Fruit fly (Drosophila melanogaster) whole organism, embryonic: ENCODE data around the gene Muc4B.

ENCODE experiments used
- ATbp ChIP-seq: fragments of 200-800 bp; sonication (Bioruptor generic); optimal IDR thresholded peaks from 2 replicates; lab custom pipeline; 2017; ENCODE audit warnings: missing biosample characterization, mild to moderate bottlenecking, missing genetic modification characterization, missing genetic modification reagents
- CG12659 ChIP-seq: fragments of 200-800 bp; sonication (Bioruptor generic); optimal IDR thresholded peaks from 3 replicates; lab custom pipeline; 2017; ENCODE audit warnings: mild to moderate bottlenecking, missing biosample characterization, missing genetic modification reagents, missing genetic modification characterization
- CG14441 ChIP-seq: fragments of 200-800 bp; sonication (Bioruptor generic); IDR thresholded peaks from 2 replicates; pipeline ENCODE4 v1.3.6; 2022; ENCODE audit warnings: missing biosample characterization, missing genetic modification characterization
- CG17359 ChIP-seq: fragments of 200-800 bp; sonication (Bioruptor generic); optimal IDR thresholded peaks from 3 replicates; lab custom pipeline; 2018; ENCODE audit warnings: missing biosample characterization, mild to moderate bottlenecking, missing genetic modification characterization, moderate library complexity
- CG17385 ChIP-seq: fragments of 200-800 bp; sonication (Bioruptor generic); optimal IDR thresholded peaks from 3 replicates; lab custom pipeline; 2018; ENCODE audit warnings: missing biosample characterization, mild to moderate bottlenecking, missing genetic modification characterization
- CG1832 ChIP-seq: fragments of 200-800 bp; sonication (Bioruptor generic); optimal IDR thresholded peaks from 2 replicates; lab custom pipeline; 2017; ENCODE audit warnings: missing biosample characterization, mild to moderate bottlenecking, missing genetic modification characterization, inconsistent platforms
- CG34422 ChIP-seq: fragments of 200-800 bp; sonication (Bioruptor generic); IDR thresholded peaks from 3 replicates; pipeline ENCODE4 v1.3.6; 2022; ENCODE audit warnings: missing biosample characterization, missing genetic modification characterization
- CG3847 ChIP-seq: fragments of 200-800 bp; sonication (Bioruptor generic); IDR thresholded peaks from 2 replicates; pipeline ENCODE4 v1.3.6; 2022; ENCODE audit warnings: missing biosample characterization, missing genetic modification characterization
- CG42726 ChIP-seq: fragments of 200-800 bp; sonication (Bioruptor generic); IDR thresholded peaks from 2 replicates; pipeline ENCODE4 v1.3.6; 2022; ENCODE audit warnings: missing biosample characterization, missing genetic modification characterization; ENCODE audit not compliant: partially characterized antibody
- CG4617 ChIP-seq: fragments of 200-800 bp; sonication (Bioruptor generic); optimal IDR thresholded peaks from 3 replicates; lab custom pipeline; 2016; ENCODE audit warnings: missing biosample characterization, missing genetic modification characterization, borderline replicate concordance
- CG6254 ChIP-seq: fragments of 200-800 bp; sonication (Bioruptor generic); optimal IDR thresholded peaks from 3 replicates; lab custom pipeline; 2017; ENCODE audit warnings: mild to moderate bottlenecking, missing biosample characterization, missing genetic modification reagents, missing genetic modification characterization
- CG6272 ChIP-seq: fragments of 200-800 bp; sonication (Bioruptor generic); IDR thresholded peaks from 2 replicates; pipeline ENCODE4 v1.3.6; 2022; ENCODE audit warnings: missing biosample characterization, missing genetic modification characterization
- CG7357 ChIP-seq: fragments of 200-800 bp; sonication (Bioruptor generic); IDR thresholded peaks from 3 replicates; pipeline ENCODE4 v1.3.6; 2022; ENCODE audit warnings: missing biosample characterization, missing genetic modification characterization
- CG7963 ChIP-seq: fragments of 200-800 bp; sonication (Bioruptor generic); IDR thresholded peaks from 3 replicates; pipeline ENCODE4 v1.3.6; 2022; ENCODE audit warnings: missing biosample characterization, missing genetic modification characterization; ENCODE audit not compliant: partially characterized antibody
- CG8290 ChIP-seq, 3 experiments: fragments of 200-800 bp; sonication (Bioruptor generic); optimal IDR thresholded peaks; 2 replicates each; lab custom pipeline; 2016 to 2019; ENCODE audit warnings: missing biosample characterization in 3 of 3, missing genetic modification characterization in 3 of 3, mild to moderate bottlenecking in 2 of 3, moderate library complexity in 1 of 3
- CHES-1-like ChIP-seq: fragments of 200-800 bp; sonication (Bioruptor generic); optimal IDR thresholded peaks from 2 replicates; lab custom pipeline; 2016; ENCODE audit warnings: missing biosample characterization, missing genetic modification characterization
- CTCF ChIP-seq: fragments of 200-800 bp; sonication (Bioruptor generic); optimal IDR thresholded peaks from 2 replicates; lab custom pipeline; 2017; ENCODE audit warnings: missing biosample characterization, mild to moderate bottlenecking, missing genetic modification characterization, moderate library complexity
- CrebB ChIP-seq: fragments of 200-800 bp; sonication (Bioruptor generic); optimal IDR thresholded peaks from 3 replicates; lab custom pipeline; 2018; ENCODE audit warnings: missing biosample characterization, mild to moderate bottlenecking, missing genetic modification characterization
- Dbx ChIP-seq: fragments of 200-800 bp; sonication (Bioruptor generic); IDR thresholded peaks from 3 replicates; pipeline ENCODE4 v1.3.6; 2022; ENCODE audit warnings: missing biosample characterization, missing genetic modification characterization
- Deaf1 ChIP-seq: fragments of 200-800 bp; optimal IDR thresholded peaks from 3 replicates; lab custom pipeline; 2019; ENCODE audit warnings: missing biosample characterization, mild to moderate bottlenecking, missing genetic modification characterization, moderate library complexity
- Ets65A ChIP-seq: fragments of 200-800 bp; sonication (Bioruptor generic); peaks from one replicate; lab custom pipeline; 2016; ENCODE audit warnings: missing biosample characterization, missing genetic modification characterization
- HLHmδ ChIP-seq: fragments of 200-800 bp; sonication (Bioruptor generic); optimal IDR thresholded peaks from 2 replicates; lab custom pipeline; 2018; ENCODE audit warnings: missing biosample characterization, mild to moderate bottlenecking, missing genetic modification characterization, moderate library complexity
- Hr78 ChIP-seq, 2 experiments: fragments of 200-800 bp in 1 of 2; fragments of >200 bp in 1 of 2; sonication (Bioruptor generic) in 1 of 2; optimal IDR thresholded peaks; 2 replicates each; lab custom pipeline; 2017 to 2019; ENCODE audit warnings: missing biosample characterization in 2 of 2, missing genetic modification characterization in 2 of 2, mild to moderate bottlenecking in 1 of 2, moderate library complexity in 1 of 2
- Kr ChIP-seq: fragments of 200-800 bp; sonication (Bioruptor generic); optimal IDR thresholded peaks from 2 replicates; lab custom pipeline; 2017; ENCODE audit warnings: missing biosample characterization, mild to moderate bottlenecking, missing genetic modification characterization
- MESR4 ChIP-seq: fragments of 200-800 bp; sonication (Bioruptor generic); optimal IDR thresholded peaks from 2 replicates; lab custom pipeline; 2018; ENCODE audit warnings: missing biosample characterization, mild to moderate bottlenecking, missing genetic modification characterization, moderate library complexity
- Med ChIP-seq: fragments of 200-800 bp; sonication (Bioruptor generic); peaks from one replicate; lab custom pipeline; 2016; ENCODE audit warnings: missing biosample characterization, missing genetic modification characterization, mild to moderate bottlenecking, inconsistent platforms, moderate library complexity
- Mes4 ChIP-seq: fragments of 200-800 bp; sonication (Bioruptor generic); optimal IDR thresholded peaks from 2 replicates; lab custom pipeline; 2016; ENCODE audit warnings: missing biosample characterization, missing genetic modification characterization
- Nf-YA ChIP-seq: fragments of 200-800 bp; sonication (Bioruptor generic); IDR thresholded peaks from 2 replicates; pipeline ENCODE4 v1.3.6; 2022; ENCODE audit warnings: missing biosample characterization, missing genetic modification characterization
- Sox100B ChIP-seq: fragments of 200-800 bp; sonication (Bioruptor generic); optimal IDR thresholded peaks from 3 replicates; lab custom pipeline; 2018; ENCODE audit warnings: missing biosample characterization, mild to moderate bottlenecking, missing genetic modification characterization
- Stat92E ChIP-seq, 3 experiments: fragments of >200 bp in 2 of 3; fragments of 200-800 bp in 1 of 3; sonication (Bioruptor generic) in 1 of 3; optimal IDR thresholded peaks; 2 replicates each; lab custom pipeline; 2017 to 2019; ENCODE audit warnings: missing biosample characterization in 3 of 3, missing genetic modification characterization in 3 of 3, mild to moderate bottlenecking in 1 of 3, moderate library complexity in 1 of 3
- Usf ChIP-seq: fragments of 200-800 bp; sonication (Bioruptor generic); optimal IDR thresholded peaks from 2 replicates; lab custom pipeline; 2017; ENCODE audit warnings: missing genotype, missing biosample characterization, missing genetic modification characterization
- chn ChIP-seq: fragments of 200-800 bp; sonication (Bioruptor generic); optimal IDR thresholded peaks from 2 replicates; lab custom pipeline; 2016; ENCODE audit warnings: missing biosample characterization, missing genetic modification characterization
- crol ChIP-seq: fragments of 200-800 bp; sonication (Bioruptor generic); IDR thresholded peaks from 2 replicates; pipeline ENCODE4 v1.3.6; 2022; ENCODE audit warnings: missing biosample characterization, missing genetic modification characterization
- da ChIP-seq: fragments of 200-800 bp; sonication (Bioruptor generic); optimal IDR thresholded peaks from 2 replicates; lab custom pipeline; 2016; ENCODE audit warnings: missing biosample characterization, missing genetic modification characterization
- ewg ChIP-seq: fragments of 200-800 bp; sonication (Bioruptor generic); optimal IDR thresholded peaks from 3 replicates; lab custom pipeline; 2017; ENCODE audit warnings: mild to moderate bottlenecking, missing biosample characterization, missing genetic modification reagents, missing genetic modification characterization
- hbn ChIP-seq: fragments of 200-800 bp; sonication (Bioruptor generic); IDR thresholded peaks from 2 replicates; pipeline ENCODE4 v1.3.6; 2022; ENCODE audit warnings: missing biosample characterization, missing genetic modification characterization; ENCODE audit not compliant: partially characterized antibody
- otp ChIP-seq: fragments of 200-800 bp; sonication (Bioruptor generic); IDR thresholded peaks from 3 replicates; pipeline ENCODE4, ENCODE4 v1.3.6; 2022; ENCODE audit warnings: missing biosample characterization, missing genetic modification characterization
- scrt ChIP-seq: fragments of 200-800 bp; sonication (Bioruptor generic); optimal IDR thresholded peaks from 2 replicates; lab custom pipeline; 2018; ENCODE audit warnings: missing biosample characterization, mild to moderate bottlenecking, missing genetic modification characterization, moderate library complexity
- slp2 ChIP-seq: fragments of 200-800 bp; sonication (Bioruptor generic); optimal IDR thresholded peaks from 2 replicates; lab custom pipeline; 2016; ENCODE audit warnings: missing biosample characterization, missing genetic modification characterization
- sqz ChIP-seq: fragments of 200-800 bp; sonication (Bioruptor generic); optimal IDR thresholded peaks from 3 replicates; lab custom pipeline; 2018; ENCODE audit warnings: missing biosample characterization, mild to moderate bottlenecking, missing genetic modification characterization
- tap ChIP-seq: fragments of 200-800 bp; optimal IDR thresholded peaks from 3 replicates; lab custom pipeline; 2019; ENCODE audit warnings: missing biosample characterization, mild to moderate bottlenecking, missing genetic modification characterization, moderate library complexity
- tgo ChIP-seq: fragments of 200-800 bp; sonication (Bioruptor generic); IDR thresholded peaks from 3 replicates; pipeline ENCODE4 v1.3.6; 2022; ENCODE audit warnings: missing biosample characterization, missing genetic modification characterization
- trem ChIP-seq: fragments of 200-800 bp; optimal IDR thresholded peaks from 3 replicates; lab custom pipeline; 2019; ENCODE audit warnings: missing biosample characterization, mild to moderate bottlenecking, missing genetic modification characterization, moderate library complexity
- trh ChIP-seq: fragments of 200-800 bp; sonication (Bioruptor generic); optimal IDR thresholded peaks from 2 replicates; lab custom pipeline; 2016; ENCODE audit warnings: missing biosample characterization, missing genetic modification characterization
- wor ChIP-seq: fragments of 200-800 bp; sonication (Bioruptor generic); IDR thresholded peaks from 2 replicates; pipeline ENCODE4 v1.3.6; 2022; ENCODE audit warnings: missing biosample characterization, missing genetic modification characterization
- yki ChIP-seq: fragments of >200 bp; optimal IDR thresholded peaks from 3 replicates; lab custom pipeline; 2018
- z ChIP-seq: fragments of 200-800 bp; sonication (Bioruptor generic); IDR thresholded peaks from 3 replicates; pipeline ENCODE4 v1.3.6; 2022; ENCODE audit warnings: missing biosample characterization, missing genetic modification characterization
- zfh1 ChIP-seq: fragments of 200-800 bp; sonication (Bioruptor generic); IDR thresholded peaks from 3 replicates; pipeline ENCODE4 v1.3.6; 2022; ENCODE audit warnings: missing biosample characterization, missing genetic modification characterization

Gene Muc4B

DNA sequence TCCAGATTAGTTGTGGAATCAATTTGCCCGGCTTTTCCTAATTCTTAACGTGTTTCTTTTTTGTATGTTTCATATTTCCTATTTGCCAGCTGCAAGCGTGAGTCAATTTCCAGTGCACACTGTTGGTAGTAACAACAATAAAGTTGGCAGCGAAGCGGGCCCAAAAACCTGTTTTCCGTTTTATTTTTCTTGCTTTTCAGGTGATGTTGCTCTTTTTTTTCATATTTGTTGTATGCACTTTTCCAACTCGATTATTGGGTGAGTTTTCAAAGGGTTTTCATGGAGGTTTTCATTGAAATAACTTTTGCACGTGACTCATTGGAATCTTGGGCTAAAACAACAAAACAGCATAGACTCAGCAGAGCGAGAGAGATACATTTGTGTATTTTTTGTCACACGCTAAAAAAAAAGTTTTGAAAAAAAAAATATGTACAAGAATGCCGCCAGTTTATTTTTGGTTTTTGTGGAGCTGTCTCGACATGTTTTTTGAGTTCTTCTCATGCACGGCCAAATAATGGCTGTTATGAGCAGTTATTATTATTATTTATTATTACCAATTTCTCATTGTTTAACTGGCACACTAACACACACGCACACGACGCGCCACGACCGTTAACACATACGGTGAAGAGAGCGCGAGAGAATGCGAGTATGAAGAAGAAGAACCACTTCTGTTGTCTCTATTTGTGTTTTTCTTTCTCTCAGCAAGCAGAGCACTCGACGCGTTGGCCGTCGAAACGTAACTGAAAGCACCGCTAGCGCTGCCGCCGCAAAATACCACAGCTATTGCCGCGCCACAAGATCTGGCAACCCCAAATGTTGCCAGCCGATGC is 40.4 kb downstream of the Muc4B start, which contains the start of gene Fas2:
Gene Fas2 (minus strand): TSS at position 748 of the 833 bp plus-strand sequence.
- TF ChIP-seq CG34422 (GFP tag; lab: Robert Waterston, UW), result no peak; the same call in 2 of the 3 replicates
- TF ChIP-seq CrebB (tag; lab: Kevin White, UChicago), result peak; percentile 38
- peak; percentile 93 for TF ChIP-seq CG17385 (GFP tag; lab: Kevin White, UChicago)
- no peak for TF ChIP-seq yki (lab: Kevin White, UChicago)
- TF ChIP-seq scrt (GFP tag; lab: Kevin White, UChicago), result peak; percentile 58
- peak; percentile 13 for TF ChIP-seq MESR4 (GFP tag; lab: Kevin White, UChicago)
- TF ChIP-seq wor (GFP tag; lab: Robert Waterston, UW), result no peak
- TF ChIP-seq Sox100B, result no peak
- TF ChIP-seq CTCF, result peak; percentile 45
- peak; percentile 64 for TF ChIP-seq zfh1
- TF ChIP-seq hbn (GFP tag; lab: Robert Waterston, UW), result no peak
- TF ChIP-seq sqz (GFP tag; lab: Kevin White, UChicago), result peak; percentile 59
- TF ChIP-seq HLHmδ, result peak; percentile 95
- no peak for TF ChIP-seq CG6254
- TF ChIP-seq Deaf1 (tag; lab: Kevin White, UChicago), result peak; percentile 39
- TF ChIP-seq Stat92E (GFP tag; optimal IDR thresholded peaks at IDR 0.05; lab: Kevin White, UChicago), result no peak
- no peak for TF ChIP-seq CG7963
- peak; percentile 17 for TF ChIP-seq CG4617 (GFP tag; lab: Kevin White, UChicago)
- peak; percentile 26 for TF ChIP-seq ewg
- no peak for TF ChIP-seq CG8290 (GFP tag; optimal IDR thresholded peaks at IDR 0.05; lab: Kevin White, UChicago)
- TF ChIP-seq CG8290 (tag; optimal IDR thresholded peaks at IDR 0.05; lab: Kevin White, UChicago), result peak; percentile 11 to 84
- TF ChIP-seq ATbp (GFP tag; lab: Kevin White, UChicago), result peak; percentile 27
- TF ChIP-seq otp (GFP tag; lab: Robert Waterston, UW), result 0 out of 3 replicates have a peak, but pooled peaks have one; percentile 59
- peak; percentile 49; the same call in 2 of the 3 replicates for TF ChIP-seq Dbx (GFP tag; lab: Robert Waterston, UW)
- TF ChIP-seq CG6272 (GFP tag; lab: Robert Waterston, UW), result no peak
- peak; percentile 55; the same call in 1 of the 2 replicates for TF ChIP-seq CG14441 (GFP tag; lab: Robert Waterston, UW)
- no peak for TF ChIP-seq trh (GFP tag; lab: Kevin White, UChicago)
- TF ChIP-seq CG3847, result peak; percentile 5; the same call in 1 of the 2 replicates
- TF ChIP-seq CG17359 (tag; lab: Kevin White, UChicago), result peak; percentile 57
- TF ChIP-seq Nf-YA (GFP tag; lab: Robert Waterston, UW), result no peak
- peak; percentile 94 for TF ChIP-seq Med (GFP tag; lab: Kevin White, UChicago)
- TF ChIP-seq z (GFP tag; lab: Robert Waterston, UW), result peak; percentile 30; the same call in 1 of the 3 replicates
- TF ChIP-seq crol, result no peak
- no peak for TF ChIP-seq Mes4 (GFP tag; lab: Kevin White, UChicago)
- no peak for TF ChIP-seq CHES-1-like (GFP tag; lab: Kevin White, UChicago)
- TF ChIP-seq Hr78 (GFP tag; optimal IDR thresholded peaks at IDR 0.05; lab: Kevin White, UChicago), result peak in 1 of 2 experiments; percentile 5
- TF ChIP-seq trem (tag; lab: Kevin White, UChicago), result peak; percentile 37
- peak; percentile 58; the same call in 2 of the 3 replicates for TF ChIP-seq tgo (GFP tag; lab: Robert Waterston, UW)
- TF ChIP-seq Kr (GFP tag; lab: Kevin White, UChicago), result no peak
- no peak for TF ChIP-seq Ets65A (GFP tag; lab: Kevin White, UChicago)
- no peak for TF ChIP-seq Usf (GFP tag; lab: Kevin White, UChicago)
- peak; percentile 21 for TF ChIP-seq chn (GFP tag; lab: Kevin White, UChicago)
- 0 out of 3 replicates have a peak, but pooled peaks have one; percentile 18 for TF ChIP-seq CG7357 (GFP tag; lab: Robert Waterston, UW)
- TF ChIP-seq slp2 (GFP tag; lab: Kevin White, UChicago), result no peak
- peak; percentile 24 for TF ChIP-seq CG12659 (GFP tag; lab: Kevin White, UChicago)
- no peak for TF ChIP-seq tap (tag; lab: Kevin White, UChicago)
- TF ChIP-seq CG1832, result no peak
- TF ChIP-seq CG42726 (GFP tag; lab: Robert Waterston, UW), result peak; percentile 70
- no peak for TF ChIP-seq da (GFP tag; lab: Kevin White, UChicago)
